Worm (Caenorhabditis elegans): ENCODE data around the gene Y46D2A.2.
A peak's percentile ranks its signal among the peaks of the same experiment; 100 is the strongest.

DNA sequence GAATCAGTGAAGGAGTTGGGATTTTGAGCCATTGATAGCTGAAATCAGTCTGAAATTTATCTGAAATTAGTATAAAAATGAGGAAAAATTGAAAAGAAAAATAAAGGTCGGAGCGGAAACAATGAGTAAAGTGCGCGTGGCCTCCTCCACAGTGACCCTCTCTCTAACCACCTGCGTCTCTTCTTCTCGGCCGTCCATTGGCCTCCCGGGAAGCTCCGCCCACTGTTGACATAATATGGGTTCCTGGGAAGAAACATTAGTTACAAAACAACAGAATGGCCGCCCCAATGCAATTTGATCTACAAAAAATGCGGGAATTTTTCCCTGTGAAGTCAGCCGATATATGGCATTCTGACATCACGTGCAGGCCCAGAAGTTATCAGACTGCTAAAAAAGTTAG is 47.0 kb upstream of the Y46D2A.2 start, which contains the start of gene Y49F6C.8:
- TF ChIP-seq lin-13 (tag; optimal IDR thresholded peaks at IDR 0.05) (no peak), mep-1 (tag; optimal IDR thresholded peaks at IDR 0.05) (no peak), unc-39 (tag; optimal IDR thresholded peaks at IDR 0.05) (no peak), nhr-76 (tag; optimal IDR thresholded peaks at IDR 0.05) (no peak), lsy-2 (tag; optimal IDR thresholded peaks at IDR 0.05) (peak; percentile 87), ztf-11 (tag; optimal IDR thresholded peaks at IDR 0.05) (no peak)

Data from whole organism, mixed stage, embryonic.